Fruit fly (Drosophila melanogaster) ovary, adult (tissue): ENCODE data around the gene Spase25.

Source experiments
- CG17801 ChIP-seq: fragments of 200-800 bp; optimal IDR thresholded peaks from 2 replicates; lab custom pipeline; 2019; ENCODE audit warnings: missing biosample characterization, mild to moderate bottlenecking, missing genetic modification characterization, moderate library complexity; ENCODE audit not compliant: partially characterized antibody

Spase25 gene

dm6 chrX:11458912-11459836 lies 25.9 kb upstream of the Spase25 start, which contains the start of gene CG43155:
TSS of gene CG43155 (plus strand) at chrX:11459786.
- TF ChIP-seq CG17801 (GFP tag; lab: Kevin White, UChicago), result no peak

dm6 chrX:11464047-11464446 lies 21.0 kb upstream of the Spase25 start:
- TF ChIP-seq CG17801 (GFP tag; lab: Kevin White, UChicago), result no peak

- no peak for TF ChIP-seq CG17801 (GFP tag; lab: Kevin White, UChicago)
Measured at dm6 chrX:11466757-11467156, 18.3 kb upstream of the Spase25 start.

dm6 chrX:11468304-11468703 lies 16.7 kb upstream of the Spase25 start:
- no peak for TF ChIP-seq CG17801 (GFP tag; lab: Kevin White, UChicago)

- TF ChIP-seq CG17801 (GFP tag; lab: Kevin White, UChicago), result no peak
Measured at dm6 chrX:11476758-11477157, 8.3 kb upstream of the Spase25 start, which contains the start of gene Cyp4g15. TSS of gene Cyp4g15 (plus strand) at chrX:11477058.

dm6 chrX:11483297-11483696 lies 1.8 kb upstream of the Spase25 start, which contains the start of gene Uba5:
TSS of gene Uba5 (plus strand) at chrX:11483518.
- peak; percentile 34 for TF ChIP-seq CG17801 (GFP tag; lab: Kevin White, UChicago)

- TF ChIP-seq CG17801 (GFP tag; lab: Kevin White, UChicago), result no peak
Measured at dm6 chrX:11491473-11491872, 6.4 kb downstream of the Spase25 start, which contains the start of gene CG33235. TSS of gene CG33235 (minus strand) at chrX:11491573.

dm6 chrX:11492205-11492604 lies 7.2 kb downstream of the Spase25 start:
- TF ChIP-seq CG17801 (GFP tag; lab: Kevin White, UChicago), result peak; percentile 40

- TF ChIP-seq CG17801 (GFP tag; lab: Kevin White, UChicago), result peak; percentile 55
Measured at dm6 chrX:11492916-11493590, 8.0 kb downstream of the Spase25 start, which contains the start of gene Drak. TSS of gene Drak (plus strand) at chrX:11493135.

- peak; percentile 40 for TF ChIP-seq CG17801 (GFP tag; lab: Kevin White, UChicago)
Measured at dm6 chrX:11494731-11495277, 9.8 kb downstream of the Spase25 start.

- no peak for TF ChIP-seq CG17801 (GFP tag; lab: Kevin White, UChicago)
Measured at dm6 chrX:11495474-11495873, 10.4 kb downstream of the Spase25 start.

- TF ChIP-seq CG17801 (GFP tag; lab: Kevin White, UChicago), result no peak
Measured at dm6 chrX:11496257-11496656, 11.2 kb downstream of the Spase25 start.

- TF ChIP-seq CG17801 (GFP tag; lab: Kevin White, UChicago), result no peak
Measured at dm6 chrX:11498143-11498542, 13.1 kb downstream of the Spase25 start.

dm6 chrX:11499454-11499853 lies 14.4 kb downstream of the Spase25 start:
- TF ChIP-seq CG17801 (GFP tag; lab: Kevin White, UChicago), result peak; percentile 71

- TF ChIP-seq CG17801 (GFP tag; lab: Kevin White, UChicago), result no peak
Measured at dm6 chrX:11500284-11500683, 15.2 kb downstream of the Spase25 start.
